Worm (Caenorhabditis elegans) whole organism, L2 larva: Measurements from ENCODE around the gene cthd-1.

Experiments
- C34F6.9 ChIP-seq: fragments of 150-350 bp; optimal IDR thresholded peaks from 2 replicates; lab custom pipeline; 2014; ENCODE audit warnings: missing biosample characterization, missing genetic modification characterization
- F13H6.1 ChIP-seq: sonication (generic microtip); optimal IDR thresholded peaks from 2 replicates; lab custom pipeline; 2016; ENCODE audit warnings: missing genetic modification characterization, missing compliant biosample characterization
- R02D3.7 ChIP-seq: fragments of 150-350 bp; optimal IDR thresholded peaks from 2 replicates; lab custom pipeline; 2014; ENCODE audit warnings: missing biosample characterization, missing genetic modification characterization
- Y55F3AM.14 ChIP-seq: fragments of 200-800 bp; sonication (Bioruptor generic); optimal IDR thresholded peaks from 2 replicates; lab custom pipeline; 2018; ENCODE audit warnings: mild to moderate bottlenecking, missing genetic modification characterization, missing compliant biosample characterization
- alr-1 ChIP-seq: fragments of 150-350 bp; optimal IDR thresholded peaks from 2 replicates; lab custom pipeline; 2014; ENCODE audit warnings: missing biosample characterization, missing genetic modification characterization
- blmp-1 ChIP-seq: sonication (generic microtip); optimal IDR thresholded peaks from 2 replicates; lab custom pipeline; 2017; ENCODE audit warnings: missing genetic modification characterization, mild to moderate bottlenecking, missing compliant biosample characterization, antibody characterized with exemption, moderate library complexity; ENCODE audit not compliant: insufficient read depth
- ceh-16 ChIP-seq: fragments of 150-350 bp; optimal IDR thresholded peaks from 2 replicates; lab custom pipeline; 2014; ENCODE audit warnings: missing biosample characterization, missing genetic modification characterization
- crh-2 ChIP-seq: sonication (generic microtip); optimal IDR thresholded peaks from 2 replicates; lab custom pipeline; 2017; ENCODE audit warnings: missing biosample characterization, missing genetic modification characterization
- elt-1 ChIP-seq: fragments of 150-350 bp; optimal IDR thresholded peaks from 2 replicates; lab custom pipeline; 2014; ENCODE audit warnings: missing biosample characterization, missing genetic modification characterization
- fos-1 ChIP-seq: fragments of 150-350 bp; optimal IDR thresholded peaks from 2 replicates; lab custom pipeline; 2014; ENCODE audit warnings: missing biosample characterization, missing genetic modification characterization
- gmeb-1 ChIP-seq: fragments of 150-350 bp; optimal IDR thresholded peaks from 2 replicates; lab custom pipeline; 2014; ENCODE audit warnings: missing biosample characterization, missing genetic modification characterization
- lin-11 ChIP-seq: fragments of 150-350 bp; sonication (generic microtip); optimal IDR thresholded peaks from 2 replicates; lab custom pipeline; 2014; ENCODE audit warnings: missing biosample characterization, missing genetic modification characterization, inconsistent platforms, mixed read lengths
- lin-13 ChIP-seq: fragments of 150-350 bp; optimal IDR thresholded peaks from 2 replicates; lab custom pipeline; 2014; ENCODE audit warnings: missing biosample characterization, missing genetic modification reagents, missing genetic modification characterization
- lin-39 ChIP-seq: fragments of 150-350 bp; optimal IDR thresholded peaks from 2 replicates; lab custom pipeline; 2014; ENCODE audit warnings: missing biosample characterization, missing genetic modification reagents, missing genetic modification characterization
- lsy-2 ChIP-seq, 2 experiments: fragments of 150-350 bp in 1 of 2; sonication (generic microtip) in 1 of 2; optimal IDR thresholded peaks; 2 replicates each; lab custom pipeline; 2014 to 2017; ENCODE audit warnings: missing biosample characterization in 2 of 2, missing genetic modification characterization in 2 of 2
- mdl-1 ChIP-seq, 2 experiments: fragments of 150-350 bp in 1 of 2; sonication (generic microtip) in 1 of 2; optimal IDR thresholded peaks; 2 replicates each; lab custom pipeline; 2017; ENCODE audit warnings: missing biosample characterization in 2 of 2, missing genetic modification characterization in 2 of 2
- nhr-10 ChIP-seq: sonication (generic microtip); optimal IDR thresholded peaks from 2 replicates; lab custom pipeline; 2017; ENCODE audit warnings: missing biosample characterization, missing genetic modification characterization
- nhr-129 ChIP-seq: fragments of 150-350 bp; optimal IDR thresholded peaks from 2 replicates; lab custom pipeline; 2014; ENCODE audit warnings: missing biosample characterization, missing genetic modification characterization
- nhr-23 ChIP-seq: fragments of 150-350 bp; optimal IDR thresholded peaks from 2 replicates; lab custom pipeline; 2014; ENCODE audit warnings: missing biosample characterization, missing genetic modification reagents, missing genetic modification characterization
- nhr-237 ChIP-seq: fragments of 150-350 bp; optimal IDR thresholded peaks from 2 replicates; lab custom pipeline; 2014; ENCODE audit warnings: missing biosample characterization, missing genetic modification characterization
- nhr-25 ChIP-seq: fragments of 150-350 bp; sonication (generic microtip); optimal IDR thresholded peaks from 3 replicates; lab custom pipeline; 2014; ENCODE audit warnings: missing biosample characterization, missing genetic modification characterization
- nhr-77 ChIP-seq: fragments of 150-350 bp; optimal IDR thresholded peaks from 2 replicates; lab custom pipeline; 2014; ENCODE audit warnings: missing biosample characterization, missing genetic modification characterization
- peb-1 ChIP-seq: fragments of 150-350 bp; optimal IDR thresholded peaks from 2 replicates; lab custom pipeline; 2014; ENCODE audit warnings: missing biosample characterization, missing genetic modification characterization
- sem-4 ChIP-seq: fragments of 150-350 bp; optimal IDR thresholded peaks from 2 replicates; lab custom pipeline; 2014; ENCODE audit warnings: missing biosample characterization, missing genetic modification reagents, missing genetic modification characterization
- skn-1 ChIP-seq: sonication (generic microtip); optimal IDR thresholded peaks from 2 replicates; lab custom pipeline; 2017; ENCODE audit warnings: missing biosample characterization, missing genetic modification characterization
- sma-3 ChIP-seq: sonication (generic microtip); optimal IDR thresholded peaks from 2 replicates; lab custom pipeline; 2016; ENCODE audit warnings: missing genetic modification reagents, missing genetic modification characterization, missing compliant biosample characterization
- sma-9 ChIP-seq, 2 experiments: fragments of 150-350 bp in 1 of 2; sonication (generic microtip) in 1 of 2; optimal IDR thresholded peaks; 2 replicates each; lab custom pipeline; 2014 to 2016; ENCODE audit warnings: missing genetic modification characterization in 2 of 2, mild to moderate bottlenecking in 1 of 2, missing biosample characterization in 1 of 2, missing compliant biosample characterization in 1 of 2, missing genetic modification reagents in 1 of 2, moderate library complexity in 1 of 2
- unc-55 ChIP-seq: fragments of 150-350 bp; sonication (generic microtip); optimal IDR thresholded peaks from 3 replicates; lab custom pipeline; 2014; ENCODE audit warnings: missing biosample characterization, missing genetic modification reagents, missing genetic modification characterization
- unc-62 ChIP-seq: fragments of 150-350 bp; optimal IDR thresholded peaks from 2 replicates; lab custom pipeline; 2014; ENCODE audit warnings: missing biosample characterization, missing genetic modification reagents, missing genetic modification characterization
- zag-1 ChIP-seq: fragments of 150-350 bp; optimal IDR thresholded peaks from 2 replicates; lab custom pipeline; 2014; ENCODE audit warnings: missing biosample characterization, missing genetic modification characterization
- ztf-1 ChIP-seq: fragments of 200-800 bp; sonication (Bioruptor generic); conservative IDR thresholded peaks from 2 replicates; pipeline ENCODE4 v1.3.6; 2022; ENCODE audit warnings: missing genetic modification characterization, missing compliant biosample characterization
- ztf-11 ChIP-seq: sonication (generic microtip); optimal IDR thresholded peaks from 2 replicates; lab custom pipeline; 2017; ENCODE audit warnings: missing biosample characterization, missing genetic modification characterization
- ztf-4 ChIP-seq: fragments of 150-350 bp; optimal IDR thresholded peaks from 2 replicates; lab custom pipeline; 2014; ENCODE audit warnings: missing biosample characterization, missing genetic modification characterization

Gene cthd-1

ce11 chrV:9699216-9699615, 21.1 kb downstream of the cthd-1 start:
- TF ChIP-seq gmeb-1 (no peak), elt-1 (tag; lab: Kevin White, UChicago) (no peak), nhr-25 (tag; lab: Kevin White, UChicago) (no peak)

ce11 chrV:9701861-9702260, 23.8 kb downstream of the cthd-1 start:
- TF ChIP-seq peb-1 (tag; lab: Kevin White, UChicago), result no peak
- no peak for TF ChIP-seq ztf-11 (tag; lab: Kevin White, UChicago)
- no peak for TF ChIP-seq nhr-10
- TF ChIP-seq lsy-2 (tag; optimal IDR thresholded peaks at IDR 0.05; lab: Kevin White, UChicago), result no peak
- peak; percentile 50 for TF ChIP-seq fos-1 (tag; lab: Kevin White, UChicago)

- TF ChIP-seq ztf-11 (tag; lab: Kevin White, UChicago) (no peak), sma-9 (GFP tag; optimal IDR thresholded peaks at IDR 0.05; lab: Kevin White, UChicago) (no peak), sma-9 (tag; optimal IDR thresholded peaks at IDR 0.05; lab: Kevin White, UChicago) (no peak), nhr-77 (tag; lab: Kevin White, UChicago) (no peak), alr-1 (no peak), skn-1 (tag; lab: Kevin White, UChicago) (no peak), ztf-4 (tag; lab: Kevin White, UChicago) (no peak), zag-1 (tag; lab: Kevin White, UChicago) (no peak), lin-39 (tag; lab: Kevin White, UChicago) (no peak), unc-62 (no peak), Y55F3AM.14 (GFP tag; lab: Kevin White, UChicago) (no peak), R02D3.7 (no peak), nhr-237 (tag; lab: Kevin White, UChicago) (no peak)
Observed at ce11 chrV:9702755-9703154, 24.7 kb downstream of the cthd-1 start, which contains the start of gene xbx-6. Gene xbx-6 (plus strand): TSS chrV:9703055.

- TF ChIP-seq skn-1 (tag; lab: Kevin White, UChicago) (no peak), zag-1 (tag; lab: Kevin White, UChicago) (no peak), nhr-10 (no peak), gmeb-1 (no peak)
- TF ChIP-seq, all 48 proteins: peak for 0
Observed at ce11 chrV:9703549-9703948, 25.5 kb downstream of the cthd-1 start.

DNA sequence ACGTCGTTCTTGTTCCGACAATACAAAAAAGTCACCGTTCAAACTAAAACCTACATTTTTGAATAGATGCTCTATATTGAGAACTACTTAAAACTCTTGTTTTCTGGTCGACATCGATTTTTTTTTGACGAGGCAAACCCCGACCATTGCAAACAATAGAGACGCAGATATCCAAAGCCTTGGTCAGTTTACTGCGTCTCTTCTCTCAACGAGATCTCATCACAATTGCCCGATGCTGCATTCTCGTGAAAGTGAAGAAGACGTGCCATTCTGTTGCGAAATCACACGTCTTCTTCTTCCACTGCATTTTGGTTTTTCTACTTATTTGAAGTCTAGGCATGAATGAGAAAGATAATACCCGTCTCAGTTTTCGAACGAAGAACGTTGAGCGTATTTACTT, 26.3 kb downstream of the cthd-1 start:
- TF ChIP-seq nhr-77 (tag; lab: Kevin White, UChicago) (no peak), blmp-1 (peak; percentile 57), lsy-2 (tag; optimal IDR thresholded peaks at IDR 0.05; lab: Kevin White, UChicago) (peak in 1 of 2 experiments; percentile 55), sma-9 (GFP tag; optimal IDR thresholded peaks at IDR 0.05; lab: Kevin White, UChicago) (peak; percentile 32), sma-9 (tag; optimal IDR thresholded peaks at IDR 0.05; lab: Kevin White, UChicago) (no peak), mdl-1 (tag; optimal IDR thresholded peaks at IDR 0.05; lab: Kevin White, UChicago) (peak in 1 of 2 experiments; percentile 22), zag-1 (tag; lab: Kevin White, UChicago) (peak; percentile 79), fos-1 (tag; lab: Kevin White, UChicago) (peak; percentile 41), unc-55 (GFP tag; lab: Kevin White, UChicago) (peak; percentile 90), C34F6.9 (tag; lab: Kevin White, UChicago) (peak; percentile 74), nhr-23 (tag; lab: Kevin White, UChicago) (no peak), ceh-16 (tag; lab: Kevin White, UChicago) (no peak), sma-3 (GFP tag; lab: Kevin White, UChicago) (no peak), Y55F3AM.14 (GFP tag; lab: Kevin White, UChicago) (no peak), nhr-25 (tag; lab: Kevin White, UChicago) (peak; percentile 42), gmeb-1 (no peak), nhr-129 (tag; lab: Kevin White, UChicago) (peak; percentile 83), sem-4 (tag; lab: Kevin White, UChicago) (peak; percentile 55), crh-2 (peak; percentile 58), lin-11 (tag; lab: Kevin White, UChicago) (peak; percentile 20), F13H6.1 (tag; lab: Kevin White, UChicago) (peak; percentile 52), ztf-1 (GFP tag; lab: Robert Waterston, UW) (no peak), lin-13 (peak; percentile 18)
